Worm (Caenorhabditis elegans) whole organism, L2 larva: Measurements from ENCODE around the gene btb-11.
"Not testable (repeated sequence)": the region's sequence is repeated elsewhere in the genome, so short reads cannot be mapped to it uniquely, and the experiment has no call there.

Experiments used
- R02D3.7 ChIP-seq: fragments of 150-350 bp; optimal IDR thresholded peaks from 2 replicates; lab custom pipeline; 2014; ENCODE audit warnings: missing biosample characterization, missing genetic modification characterization
- ZK546.5 ChIP-seq: sonication (generic microtip); optimal IDR thresholded peaks from 2 replicates; lab custom pipeline; 2017; ENCODE audit warnings: missing biosample characterization, missing genetic modification characterization
- alr-1 ChIP-seq: fragments of 150-350 bp; optimal IDR thresholded peaks from 2 replicates; lab custom pipeline; 2014; ENCODE audit warnings: missing biosample characterization, missing genetic modification characterization
- aly-2 ChIP-seq: fragments of 150-350 bp; optimal IDR thresholded peaks from 2 replicates; lab custom pipeline; 2014; ENCODE audit warnings: missing biosample characterization, missing genetic modification characterization
- blmp-1 ChIP-seq: sonication (generic microtip); optimal IDR thresholded peaks from 2 replicates; lab custom pipeline; 2017; ENCODE audit warnings: missing genetic modification characterization, mild to moderate bottlenecking, missing compliant biosample characterization, antibody characterized with exemption, moderate library complexity; ENCODE audit not compliant: insufficient read depth
- ceh-82 ChIP-seq: fragments of 150-350 bp; optimal IDR thresholded peaks from 2 replicates; lab custom pipeline; 2014; ENCODE audit warnings: missing biosample characterization, missing genetic modification characterization
- fos-1 ChIP-seq: fragments of 150-350 bp; optimal IDR thresholded peaks from 2 replicates; lab custom pipeline; 2014; ENCODE audit warnings: missing biosample characterization, missing genetic modification characterization
- gmeb-1 ChIP-seq: fragments of 150-350 bp; optimal IDR thresholded peaks from 2 replicates; lab custom pipeline; 2014; ENCODE audit warnings: missing biosample characterization, missing genetic modification characterization
- mbf-1 ChIP-seq: sonication (generic microtip); optimal IDR thresholded peaks from 2 replicates; lab custom pipeline; 2017; ENCODE audit warnings: missing biosample characterization, missing genetic modification characterization
- nhr-129 ChIP-seq: fragments of 150-350 bp; optimal IDR thresholded peaks from 2 replicates; lab custom pipeline; 2014; ENCODE audit warnings: missing biosample characterization, missing genetic modification characterization
- nhr-21 ChIP-seq: fragments of 150-350 bp; optimal IDR thresholded peaks from 2 replicates; lab custom pipeline; 2014; ENCODE audit warnings: missing biosample characterization, missing genetic modification characterization
- unc-55 ChIP-seq: fragments of 150-350 bp; sonication (generic microtip); optimal IDR thresholded peaks from 3 replicates; lab custom pipeline; 2014; ENCODE audit warnings: missing biosample characterization, missing genetic modification reagents, missing genetic modification characterization
- unc-62 ChIP-seq: fragments of 150-350 bp; optimal IDR thresholded peaks from 2 replicates; lab custom pipeline; 2014; ENCODE audit warnings: missing biosample characterization, missing genetic modification reagents, missing genetic modification characterization

DNA sequence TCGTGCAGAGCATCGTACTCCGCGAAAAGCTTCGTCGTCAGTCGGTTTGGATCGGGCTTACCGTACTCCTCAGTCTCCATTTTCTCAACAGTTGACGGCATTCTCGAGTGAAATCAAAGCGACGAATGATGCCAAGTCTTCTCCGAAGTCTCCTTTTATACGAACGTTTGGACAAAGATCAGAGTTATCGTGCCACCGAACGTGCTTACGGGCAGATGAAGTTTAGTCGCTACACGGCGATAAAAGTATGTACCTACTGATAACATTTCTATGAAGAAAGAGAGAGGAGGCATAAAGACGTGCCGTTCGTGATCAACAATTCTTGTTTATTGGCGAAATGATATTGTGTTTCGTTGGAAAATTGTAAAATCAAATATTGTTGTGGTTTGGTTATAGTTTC is 18.2 kb downstream of the btb-11 start, which contains the start of gene F45D11.14:
- TF ChIP-seq blmp-1; ZK546.5 (tag; lab: Kevin White, UChicago); nhr-129 (tag; lab: Kevin White, UChicago); gmeb-1; unc-62 (GFP tag; lab: Kevin White, UChicago); alr-1; nhr-21 (tag; lab: Kevin White, UChicago); fos-1 (tag; lab: Kevin White, UChicago); aly-2 (tag; lab: Kevin White, UChicago); R02D3.7 (tag; lab: Kevin White, UChicago); unc-55; mbf-1 (tag; lab: Kevin White, UChicago); ceh-82 (tag; lab: Kevin White, UChicago): not testable (repeated sequence)
